Worm (Caenorhabditis elegans): ENCODE results near the gene fbxa-26.

DNA sequence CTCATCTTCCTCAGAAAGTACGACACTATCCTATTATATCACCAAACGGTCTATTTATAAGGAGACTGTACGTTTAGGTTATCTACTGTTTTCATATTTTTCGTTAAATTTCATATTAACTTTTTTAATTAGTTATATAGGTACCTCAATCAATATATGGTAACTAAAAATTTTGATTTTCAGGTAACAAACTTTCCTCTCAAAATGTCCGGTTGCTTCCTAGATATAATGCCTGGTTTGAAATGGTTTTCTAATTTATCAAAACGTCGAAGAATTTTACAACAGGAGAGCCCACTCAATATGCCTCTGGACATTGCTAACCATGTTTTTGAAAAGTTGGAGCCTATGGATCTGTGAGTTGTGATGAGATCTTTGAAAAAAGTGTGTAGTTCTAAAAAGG lies 44.7 kb downstream of the fbxa-26 start, which contains the start of gene fbxa-28:
- TF ChIP-seq ref-1 (GFP tag; conservative IDR thresholded peaks at IDR 0.05) = no peak
- no peak for TF ChIP-seq ztf-23 (GFP tag; IDR thresholded peaks at IDR 0.05)
